Worm (Caenorhabditis elegans): ENCODE measurements around the gene nhr-1.

The nhr-1 gene

ce11 chrX:17505547-17506181, 8.2 kb upstream of the nhr-1 start (continued):
- TF ChIP-seq ets-4 (GFP tag; optimal IDR thresholded peaks at IDR 0.05) (peak; percentile 25), pha-4 (tag; optimal IDR thresholded peaks at IDR 0.05) (no peak), unc-130 (GFP tag; optimal IDR thresholded peaks at IDR 0.05) (no peak), let-607 (tag; optimal IDR thresholded peaks at IDR 0.05) (peak; percentile 7 to 48), nhr-27 (tag; optimal IDR thresholded peaks at IDR 0.05) (no peak), F52B5.7 (tag; optimal IDR thresholded peaks at IDR 0.05) (no peak), hmg-20 (GFP tag; IDR thresholded peaks at IDR 0.05) (no peak), ztf-22 (GFP tag; optimal IDR thresholded peaks at IDR 0.05) (peak; percentile 84), snpc-1.3 (tag; optimal IDR thresholded peaks at IDR 0.05; ENCODE audit: insufficient read depth) (no peak), rec-8 (tag; optimal IDR thresholded peaks at IDR 0.05) (no peak), hmg-1.2 (GFP tag; IDR thresholded peaks at IDR 0.05) (peak; percentile 77; the same call in 1 of the 2 replicates), madf-3 (GFP tag; IDR thresholded peaks at IDR 0.05) (no peak), ccch-3 (GFP tag; optimal IDR thresholded peaks at IDR 0.05) (no peak), pbrm-1 (GFP tag; IDR thresholded peaks at IDR 0.05) (no peak), tlf-1 (GFP tag; optimal IDR thresholded peaks at IDR 0.05) (no peak), sptf-2 (GFP tag; optimal IDR thresholded peaks at IDR 0.05) (no peak), somi-1 (GFP tag; optimal IDR thresholded peaks at IDR 0.05) (peak; percentile 92), Y56A3A.18 (GFP tag; IDR thresholded peaks at IDR 0.05) (no peak), ZK185.1 (tag; optimal IDR thresholded peaks at IDR 0.05; ENCODE audit: poor library complexity, severe bottlenecking) (peak; percentile 22), lin-54 (GFP tag; optimal IDR thresholded peaks at IDR 0.05) (no peak), xnd-1 (tag; optimal IDR thresholded peaks at IDR 0.05) (no peak), attf-6 (GFP tag; IDR thresholded peaks at IDR 0.05) (no peak), Y53F4B.3 (GFP tag; IDR thresholded peaks at IDR 0.05) (no peak), nfya-1 (tag; optimal IDR thresholded peaks at IDR 0.05; ENCODE audit: borderline replicate concordance, insufficient read depth) (no peak), hlh-12 (tag; optimal IDR thresholded peaks at IDR 0.05) (no peak), mel-28 (tag; optimal IDR thresholded peaks at IDR 0.05; ENCODE audit: borderline replicate concordance) (no peak), aptf-3 (GFP tag; IDR thresholded peaks at IDR 0.05) (no peak), ceh-27 (GFP tag; optimal IDR thresholded peaks at IDR 0.05) (peak; percentile 84), B0019.2 (GFP tag; conservative IDR thresholded peaks at IDR 0.05) (no peak), snpc-4 (GFP tag; optimal IDR thresholded peaks at IDR 0.05) (no peak), snpc-4 (tag; optimal IDR thresholded peaks at IDR 0.05) (peak in 2 of 4 experiments; percentile 50 to 54), cebp-2 (GFP tag; IDR thresholded peaks at IDR 0.05) (no peak), ztf-18 (tag; optimal IDR thresholded peaks at IDR 0.05) (no peak), ztf-3 (GFP tag; optimal IDR thresholded peaks at IDR 0.05) (peak; percentile 65), mxl-1 (tag; optimal IDR thresholded peaks at IDR 0.05) (no peak), F33H1.4 (GFP tag; IDR thresholded peaks at IDR 0.05) (no peak), F22D6.2 (tag; optimal IDR thresholded peaks at IDR 0.05) (peak; percentile 61), F57C9.4 (tag; optimal IDR thresholded peaks at IDR 0.05) (no peak), nhr-90 (tag; optimal IDR thresholded peaks at IDR 0.05) (no peak), nfya-2 (GFP tag; IDR thresholded peaks at IDR 0.05) (no peak), sea-2 (GFP tag; IDR thresholded peaks at IDR 0.05) (no peak), bed-2 (GFP tag; IDR thresholded peaks at IDR 0.05) (no peak), nhr-179 (tag; optimal IDR thresholded peaks at IDR 0.05) (no peak), nfyb-1 (GFP tag; IDR thresholded peaks at IDR 0.05) (no peak), unc-62 (GFP tag; optimal IDR thresholded peaks at IDR 0.05) (peak; percentile 47), Y53G8AR.9 (GFP tag; conservative IDR thresholded peaks at IDR 0.05) (0 out of 2 replicates have a peak, but pooled peaks have one; percentile 38), efl-1 (GFP tag; optimal IDR thresholded peaks at IDR 0.05) (no peak), ceh-58 (GFP tag; IDR thresholded peaks at IDR 0.05) (no peak)
